Fruit fly (Drosophila melanogaster): ENCODE results near the gene CtsL4.

Gene CtsL4

dm6 chr2L:10321036-10321583 is 35.3 kb downstream of the CtsL4 start (continued):
- TF ChIP-seq hth (optimal IDR thresholded peaks at IDR 0.05) (no peak), Sin3A (optimal IDR thresholded peaks at IDR 0.05) (no peak), CG18476 (GFP tag; optimal IDR thresholded peaks at IDR 0.05) (no peak), nerfin-2 (GFP tag; IDR thresholded peaks at IDR 0.05; ENCODE audit: partially characterized antibody) (peak; percentile 60), cwo (GFP tag; optimal IDR thresholded peaks at IDR 0.05) (no peak), CG14014 (GFP tag; IDR thresholded peaks at IDR 0.05) (0 out of 2 replicates have a peak, but pooled peaks have one; percentile 34), CG43689 (GFP tag; IDR thresholded peaks at IDR 0.05) (no peak), CG9215 (GFP tag; IDR thresholded peaks at IDR 0.05) (no peak), CG32767 (GFP tag; IDR thresholded peaks at IDR 0.05) (no peak), vvl (GFP tag; IDR thresholded peaks at IDR 0.05) (0 out of 2 replicates have a peak, but pooled peaks have one; percentile 5), CG4730 (GFP tag; IDR thresholded peaks at IDR 0.05) (no peak), br (optimal IDR thresholded peaks at IDR 0.05) (no peak), CG16813 (GFP tag; IDR thresholded peaks at IDR 0.05; ENCODE audit: partially characterized antibody) (no peak), Ets97D (GFP tag; optimal IDR thresholded peaks at IDR 0.05) (no peak), disco-r (GFP tag; optimal IDR thresholded peaks at IDR 0.05) (peak; percentile 31), Ssrp (tag; optimal IDR thresholded peaks at IDR 0.05) (no peak), sens-2 (GFP tag; IDR thresholded peaks at IDR 0.05) (no peak), CG12659 (GFP tag; optimal IDR thresholded peaks at IDR 0.05) (peak; percentile 26), CG3163 (GFP tag; optimal IDR thresholded peaks at IDR 0.05) (no peak), wor (GFP tag; IDR thresholded peaks at IDR 0.05) (no peak), dmrt11E (tag; optimal IDR thresholded peaks at IDR 0.05) (no peak), CG1602 (GFP tag; optimal IDR thresholded peaks at IDR 0.05) (no peak), kni (GFP tag; optimal IDR thresholded peaks at IDR 0.05) (no peak), Doc3 (GFP tag; IDR thresholded peaks at IDR 0.05; ENCODE audit: partially characterized antibody) (peak; percentile 72; the same call in 2 of the 3 replicates), Bdp1 (GFP tag; optimal IDR thresholded peaks at IDR 0.05) (no peak), CG13424 (tag; optimal IDR thresholded peaks at IDR 0.05) (peak; percentile 8), CG15514 (GFP tag; optimal IDR thresholded peaks at IDR 0.05) (peak; percentile 6), YL-1 (GFP tag; optimal IDR thresholded peaks at IDR 0.05) (no peak), CG7556 (GFP tag; optimal IDR thresholded peaks at IDR 0.05) (peak; percentile 5), tin (GFP tag; optimal IDR thresholded peaks at IDR 0.05) (peak; percentile 14), tx (GFP tag; optimal IDR thresholded peaks at IDR 0.05) (no peak), CG14710 (tag; optimal IDR thresholded peaks at IDR 0.05) (peak; percentile 7), E2f2 (GFP tag; IDR thresholded peaks at IDR 0.05) (no peak), HLH4C (GFP tag; IDR thresholded peaks at IDR 0.05; ENCODE audit: partially characterized antibody) (peak; percentile 63; the same call in 2 of the 3 replicates), da (GFP tag; optimal IDR thresholded peaks at IDR 0.05) (no peak), Dbx (GFP tag; IDR thresholded peaks at IDR 0.05) (peak; percentile 43; the same call in 1 of the 3 replicates), NfI (GFP tag; optimal IDR thresholded peaks at IDR 0.05) (peak; percentile 16), vnd (GFP tag; IDR thresholded peaks at IDR 0.05; ENCODE audit: partially characterized antibody) (peak; percentile 75), CG30403 (GFP tag; optimal IDR thresholded peaks at IDR 0.05) (no peak), CG30431 (GFP tag; optimal IDR thresholded peaks at IDR 0.05) (no peak), cato (GFP tag; optimal IDR thresholded peaks at IDR 0.05; ENCODE audit: borderline replicate concordance) (no peak), CG11247 (GFP tag; IDR thresholded peaks at IDR 0.05) (no peak), MESR4 (GFP tag; optimal IDR thresholded peaks at IDR 0.05) (no peak), CG15696 (tag; optimal IDR thresholded peaks at IDR 0.05) (peak; percentile 25), dm (GFP tag; optimal IDR thresholded peaks at IDR 0.05) (no peak), Meics (GFP tag; optimal IDR thresholded peaks at IDR 0.05) (peak; percentile 16), amos (GFP tag; IDR thresholded peaks at IDR 0.05; ENCODE audit: partially characterized antibody) (peak; percentile 60; the same call in 1 of the 2 replicates), mld (GFP tag; IDR thresholded peaks at IDR 0.05; ENCODE audit: partially characterized antibody) (0 out of 3 replicates have a peak, but pooled peaks have one; percentile 51), BtbVII (GFP tag; optimal IDR thresholded peaks at IDR 0.05) (no peak), bab2 (GFP tag; optimal IDR thresholded peaks at IDR 0.05) (no peak)
